Fruit fly (Drosophila melanogaster) whole organism, embryonic: ENCODE results near the gene dia.
A peak's percentile ranks its signal among the peaks of the same experiment; 100 is the strongest.

Experiments
- Blimp-1 ChIP-seq: fragments of 200-800 bp; sonication (Bioruptor generic); optimal IDR thresholded peaks from 3 replicates; lab custom pipeline; 2018; ENCODE audit warnings: missing biosample characterization, missing genetic modification characterization, mild to moderate bottlenecking, moderate library complexity, missing genetic modification reagents
- BtbVII ChIP-seq: fragments of 200-800 bp; sonication (Bioruptor generic); optimal IDR thresholded peaks from 3 replicates; lab custom pipeline; 2017; ENCODE audit warnings: missing biosample characterization, mild to moderate bottlenecking, missing genetic modification characterization
- CG10366 ChIP-seq: fragments of 200-800 bp; sonication (Bioruptor generic); IDR thresholded peaks from 2 replicates; pipeline ENCODE4 v1.3.6; 2022; ENCODE audit warnings: missing biosample characterization, missing genetic modification characterization
- CG11398 ChIP-seq: fragments of 200-800 bp; sonication (Bioruptor generic); optimal IDR thresholded peaks from 2 replicates; lab custom pipeline; 2016; ENCODE audit warnings: missing biosample characterization, missing genetic modification characterization
- CG11456 ChIP-seq: fragments of 200-800 bp; sonication (Bioruptor generic); IDR thresholded peaks from 3 replicates; pipeline ENCODE4 v1.3.6; 2022; ENCODE audit warnings: missing biosample characterization, missing genetic modification characterization
- CG11695 ChIP-seq: fragments of 200-800 bp; sonication (Bioruptor generic); IDR thresholded peaks from 3 replicates; pipeline ENCODE4 v1.3.6; 2022; ENCODE audit warnings: missing biosample characterization, missing genetic modification characterization
- CG12104 ChIP-seq: fragments of 200-800 bp; sonication (Bioruptor generic); optimal IDR thresholded peaks from 3 replicates; lab custom pipeline; 2016; ENCODE audit warnings: missing biosample characterization, missing genetic modification characterization
- CG1792 ChIP-seq: fragments of 200-800 bp; sonication (Bioruptor generic); optimal IDR thresholded peaks from 2 replicates; lab custom pipeline; 2016; ENCODE audit warnings: missing biosample characterization, missing genetic modification characterization
- CG2199 ChIP-seq: fragments of 200-800 bp; sonication (Bioruptor generic); IDR thresholded peaks from 3 replicates; pipeline ENCODE4 v1.3.6; 2022; ENCODE audit warnings: missing biosample characterization, missing genetic modification characterization
- CG2202 ChIP-seq: fragments of 200-800 bp; sonication (Bioruptor generic); optimal IDR thresholded peaks from 2 replicates; lab custom pipeline; 2018; ENCODE audit warnings: missing biosample characterization, mild to moderate bottlenecking, missing genetic modification characterization
- CG30431 ChIP-seq: fragments of 200-800 bp; sonication (Bioruptor generic); optimal IDR thresholded peaks from 2 replicates; lab custom pipeline; 2017; ENCODE audit warnings: missing biosample characterization, missing genetic modification characterization
- CG3065 ChIP-seq: fragments of 200-800 bp; sonication (Bioruptor generic); optimal IDR thresholded peaks from 2 replicates; lab custom pipeline; 2016; ENCODE audit warnings: missing biosample characterization, missing genetic modification characterization
- CG31388 ChIP-seq: fragments of 200-800 bp; sonication (Bioruptor generic); optimal IDR thresholded peaks from 2 replicates; lab custom pipeline; 2016; ENCODE audit warnings: missing biosample characterization, missing genetic modification characterization
- CG4404 ChIP-seq: fragments of 200-800 bp; sonication (Bioruptor generic); IDR thresholded peaks from 2 replicates; pipeline ENCODE4 v1.3.6; 2022; ENCODE audit warnings: missing biosample characterization, missing genetic modification characterization
- CG5245 ChIP-seq: fragments of 200-800 bp; sonication (Bioruptor generic); optimal IDR thresholded peaks from 3 replicates; lab custom pipeline; 2016; ENCODE audit warnings: missing biosample characterization, missing genetic modification characterization
- CG6791 ChIP-seq: fragments of 200-800 bp; sonication (Bioruptor generic); IDR thresholded peaks from 3 replicates; pipeline ENCODE4 v1.3.6; 2022; ENCODE audit warnings: missing biosample characterization, missing genetic modification characterization; ENCODE audit not compliant: partially characterized antibody
- CG8765 ChIP-seq: fragments of 200-800 bp; sonication (Bioruptor generic); IDR thresholded peaks from 2 replicates; pipeline ENCODE4 v1.3.6; 2022; ENCODE audit warnings: missing biosample characterization, missing genetic modification characterization
- D19B ChIP-seq: fragments of 200-800 bp; sonication (Bioruptor generic); optimal IDR thresholded peaks from 2 replicates; lab custom pipeline; 2017; ENCODE audit warnings: missing biosample characterization, mild to moderate bottlenecking, missing genetic modification characterization
- Dref ChIP-seq: fragments of 200-800 bp; sonication (Bioruptor generic); IDR thresholded peaks from 2 replicates; pipeline ENCODE4 v1.3.6; 2022; ENCODE audit warnings: missing biosample characterization, missing genetic modification characterization
- Ets65A ChIP-seq: fragments of 200-800 bp; sonication (Bioruptor generic); peaks from one replicate; lab custom pipeline; 2016; ENCODE audit warnings: missing biosample characterization, missing genetic modification characterization
- Fer2 ChIP-seq: fragments of 200-800 bp; sonication (Bioruptor generic); optimal IDR thresholded peaks from 2 replicates; lab custom pipeline; 2018; ENCODE audit warnings: missing biosample characterization, mild to moderate bottlenecking, missing genetic modification characterization, moderate library complexity
- GATAe ChIP-seq: fragments of 200-800 bp; sonication (Bioruptor generic); conservative IDR thresholded peaks from 2 replicates; pipeline ENCODE4 v1.3.6; 2022; ENCODE audit warnings: missing biosample characterization, missing genetic modification characterization
- H15 ChIP-seq: fragments of 200-800 bp; sonication (Bioruptor generic); IDR thresholded peaks from 3 replicates; pipeline ENCODE4 v1.3.6; 2022; ENCODE audit warnings: missing biosample characterization, missing genetic modification characterization
- HLH4C ChIP-seq: fragments of 200-800 bp; sonication (Bioruptor generic); IDR thresholded peaks from 3 replicates; pipeline ENCODE4 v1.3.6; 2022; ENCODE audit warnings: missing biosample characterization, missing genetic modification characterization; ENCODE audit not compliant: partially characterized antibody
- Hmx ChIP-seq: fragments of 200-800 bp; sonication (Bioruptor generic); optimal IDR thresholded peaks from 2 replicates; lab custom pipeline; 2016; ENCODE audit warnings: missing biosample characterization, missing genetic modification characterization
- Mrtf ChIP-seq: fragments of 200-800 bp; sonication (Bioruptor generic); IDR thresholded peaks from 3 replicates; pipeline ENCODE4 v1.3.6; 2022; ENCODE audit warnings: missing biosample characterization, missing genetic modification characterization
- Oaz ChIP-seq: fragments of 200-800 bp; sonication (Bioruptor generic); IDR thresholded peaks from 2 replicates; pipeline ENCODE4 v1.3.6; 2022; ENCODE audit warnings: missing biosample characterization, missing genetic modification characterization
- Spps ChIP-seq: fragments of 200-800 bp; sonication (Bioruptor generic); optimal IDR thresholded peaks from 2 replicates; lab custom pipeline; 2018; ENCODE audit warnings: missing biosample characterization, mild to moderate bottlenecking, missing genetic modification characterization
- Tbp ChIP-seq: fragments of >200 bp; optimal IDR thresholded peaks from 2 replicates; lab custom pipeline; 2018; ENCODE audit warnings: missing biosample characterization, missing genetic modification characterization
- Vsx1 ChIP-seq: fragments of 200-800 bp; sonication (Bioruptor generic); optimal IDR thresholded peaks from 2 replicates; lab custom pipeline; 2017; ENCODE audit warnings: missing biosample characterization, mild to moderate bottlenecking, missing genetic modification characterization, missing genetic modification reagents
- ab ChIP-seq: fragments of 200-800 bp; sonication (Bioruptor generic); optimal IDR thresholded peaks from 2 replicates; lab custom pipeline; 2016; ENCODE audit warnings: missing biosample characterization, missing genetic modification characterization
- br ChIP-seq: fragments of >200 bp; optimal IDR thresholded peaks from 2 replicates; lab custom pipeline; 2017
- cato ChIP-seq: fragments of 200-800 bp; sonication (Bioruptor generic); optimal IDR thresholded peaks from 2 replicates; lab custom pipeline; 2016; ENCODE audit warnings: missing biosample characterization, missing genetic modification characterization, borderline replicate concordance
- ci ChIP-seq: fragments of 200-800 bp; sonication (Bioruptor generic); IDR thresholded peaks from 3 replicates; pipeline ENCODE4 v1.3.6; 2022; ENCODE audit warnings: missing biosample characterization, missing genetic modification characterization
- danr ChIP-seq: fragments of 200-800 bp; sonication (Bioruptor generic); IDR thresholded peaks from 2 replicates; pipeline ENCODE4 v1.3.6; 2022; ENCODE audit warnings: missing biosample characterization, missing genetic modification characterization
- fru ChIP-seq: fragments of >200 bp; optimal IDR thresholded peaks from 2 replicates; lab custom pipeline; 2017
- ftz-f1 ChIP-seq: fragments of 200-800 bp; sonication (Bioruptor generic); optimal IDR thresholded peaks from 2 replicates; lab custom pipeline; 2016; ENCODE audit warnings: missing biosample characterization, missing genetic modification characterization
- hkb ChIP-seq, 2 experiments: fragments of 200-800 bp in 1 of 2; fragments of >200 bp in 1 of 2; sonication (Bioruptor generic) in 1 of 2; IDR thresholded peaks in 1 of 2; optimal IDR thresholded peaks in 1 of 2; 2 replicates each; pipeline versions ENCODE4 v1.3.6 to Lab custom; 2017 to 2022; ENCODE audit warnings: missing biosample characterization in 1 of 2, missing genetic modification characterization in 1 of 2
- jing ChIP-seq: fragments of 200-800 bp; sonication (Bioruptor generic); optimal IDR thresholded peaks from 2 replicates; lab custom pipeline; 2018; ENCODE audit warnings: missing biosample characterization, mild to moderate bottlenecking, missing genetic modification characterization
- knrl ChIP-seq: fragments of 200-800 bp; sonication (Bioruptor generic); IDR thresholded peaks from 3 replicates; pipeline ENCODE4 v1.3.6; 2022; ENCODE audit warnings: missing biosample characterization, missing genetic modification characterization; ENCODE audit not compliant: partially characterized antibody
- pan ChIP-seq, 4 experiments: fragments of >200 bp in 3 of 4; fragments of 200-800 bp in 1 of 4; sonication (Bioruptor generic) in 1 of 4; optimal IDR thresholded peaks in 3 of 4; IDR thresholded peaks in 1 of 4; 2 replicates each; pipeline versions ENCODE4 v1.3.6 to Lab custom; 2017 to 2022; ENCODE audit warnings: missing biosample characterization in 2 of 4, missing genetic modification characterization in 2 of 4, mixed read lengths in 1 of 4
- pfk ChIP-seq: fragments of 200-800 bp; sonication (Bioruptor generic); optimal IDR thresholded peaks from 2 replicates; lab custom pipeline; 2018; ENCODE audit warnings: missing biosample characterization, mild to moderate bottlenecking, missing genetic modification characterization, moderate library complexity
- pho ChIP-seq: fragments of 200-800 bp; sonication (Bioruptor generic); optimal IDR thresholded peaks from 2 replicates; lab custom pipeline; 2016; ENCODE audit warnings: missing biosample characterization, missing genetic modification characterization
- row ChIP-seq: fragments of 200-800 bp; sonication (Bioruptor generic); IDR thresholded peaks from 3 replicates; pipeline ENCODE4 v1.3.6; 2022; ENCODE audit warnings: missing biosample characterization, missing genetic modification characterization
- sens-2 ChIP-seq: fragments of 200-800 bp; sonication (Bioruptor generic); IDR thresholded peaks from 2 replicates; pipeline ENCODE4 v1.3.6; 2022; ENCODE audit warnings: missing biosample characterization, missing genetic modification characterization
- slou ChIP-seq: fragments of 200-800 bp; sonication (Bioruptor generic); optimal IDR thresholded peaks from 3 replicates; lab custom pipeline; 2016; ENCODE audit warnings: missing biosample characterization, missing genetic modification characterization
- so ChIP-seq: fragments of 200-800 bp; sonication (Bioruptor generic); IDR thresholded peaks from 3 replicates; pipeline ENCODE4 v1.3.6; 2022; ENCODE audit warnings: missing biosample characterization, missing genetic modification characterization
- sob ChIP-seq: fragments of 200-800 bp; sonication (Bioruptor generic); IDR thresholded peaks from 2 replicates; pipeline ENCODE4 v1.3.6; 2022; ENCODE audit warnings: missing biosample characterization, missing genetic modification characterization
- tin ChIP-seq: fragments of 200-800 bp; sonication (Bioruptor generic); optimal IDR thresholded peaks from 3 replicates; lab custom pipeline; 2016; ENCODE audit warnings: missing biosample characterization, missing genetic modification characterization
- usp ChIP-seq: fragments of >200 bp; optimal IDR thresholded peaks from 2 replicates; lab custom pipeline; 2017; ENCODE audit warnings: missing biosample characterization, missing genetic modification characterization

Gene dia

dm6 chr2L:20805624-20806339 is 47.8 kb downstream of the dia start (continued):
- TF ChIP-seq Dref (peak; percentile 27; the same call in 1 of the 2 replicates), sob (GFP tag; lab: Robert Waterston, UW) (peak; percentile 95), CG6791 (GFP tag; lab: Robert Waterston, UW) (peak; percentile 71), CG3065 (GFP tag; lab: Kevin White, UChicago) (peak; percentile 84), CG31388 (GFP tag; lab: Kevin White, UChicago) (peak; percentile 89), Blimp-1 (GFP tag; lab: Kevin White, UChicago) (peak; percentile 94), CG12104 (peak; percentile 90), ci (GFP tag; lab: Robert Waterston, UW) (peak; percentile 96), Hmx (GFP tag; lab: Kevin White, UChicago) (no peak), Oaz (GFP tag; lab: Robert Waterston, UW) (peak; percentile 90), CG4404 (peak; percentile 89), pfk (GFP tag; lab: Kevin White, UChicago) (no peak), knrl (peak; percentile 44; the same call in 2 of the 3 replicates), row (GFP tag; lab: Robert Waterston, UW) (peak; percentile 99), CG11456 (GFP tag; lab: Robert Waterston, UW) (peak; percentile 94; the same call in 2 of the 3 replicates), CG8765 (GFP tag; lab: Robert Waterston, UW) (peak; percentile 75), CG2199 (GFP tag; lab: Robert Waterston, UW) (peak; percentile 84; the same call in 2 of the 3 replicates), usp (no peak), CG30431 (peak; percentile 92), Mrtf (GFP tag; lab: Robert Waterston, UW) (peak; percentile 90), ftz-f1 (peak; percentile 65), br (lab: Kevin White, UChicago) (no peak), tin (peak; percentile 90), Fer2 (tag; lab: Kevin White, UChicago) (peak; percentile 91), CG11398 (peak; percentile 65), pho (GFP tag; lab: Kevin White, UChicago) (peak; percentile 86), jing (GFP tag; lab: Kevin White, UChicago) (peak; percentile 90), cato (peak; percentile 84), Vsx1 (GFP tag; lab: Kevin White, UChicago) (peak; percentile 93), sens-2 (GFP tag; lab: Robert Waterston, UW) (peak; percentile 74), so (GFP tag; lab: Robert Waterston, UW) (peak; percentile 97), pan (optimal IDR thresholded peaks at IDR 0.05; lab: Kevin White, UChicago) (no peak), pan (GFP tag; optimal IDR thresholded peaks at IDR 0.05 in 1 of 2, IDR thresholded peaks at IDR 0.05 in 1 of 2) (peak in 1 of 2 experiments; percentile 96), danr (GFP tag; lab: Robert Waterston, UW) (peak; percentile 90), HLH4C (GFP tag; lab: Robert Waterston, UW) (peak; percentile 96), H15 (GFP tag; lab: Robert Waterston, UW) (peak; percentile 92), ab (peak; percentile 30), fru (lab: Kevin White, UChicago) (no peak), D19B (GFP tag; lab: Kevin White, UChicago) (peak; percentile 100), Ets65A (peak; percentile 96), BtbVII (GFP tag; lab: Kevin White, UChicago) (peak; percentile 94), CG1792 (no peak), CG10366 (GFP tag; lab: Robert Waterston, UW) (peak; percentile 95), CG11695 (peak; percentile 95), hkb (optimal IDR thresholded peaks at IDR 0.05; lab: Kevin White, UChicago) (no peak), hkb (GFP tag; IDR thresholded peaks at IDR 0.05; lab: Robert Waterston, UW) (peak; percentile 94), Spps (tag; lab: Kevin White, UChicago) (peak; percentile 92), slou (GFP tag; lab: Kevin White, UChicago) (peak; percentile 93), Tbp (GFP tag; lab: Kevin White, UChicago) (no peak), CG5245 (peak; percentile 89), CG2202 (tag; lab: Kevin White, UChicago) (peak; percentile 92), GATAe (GFP tag; lab: Robert Waterston, UW) (peak; percentile 74)
